Fruit fly (Drosophila melanogaster): ENCODE data around the gene CG7556.

DNA sequence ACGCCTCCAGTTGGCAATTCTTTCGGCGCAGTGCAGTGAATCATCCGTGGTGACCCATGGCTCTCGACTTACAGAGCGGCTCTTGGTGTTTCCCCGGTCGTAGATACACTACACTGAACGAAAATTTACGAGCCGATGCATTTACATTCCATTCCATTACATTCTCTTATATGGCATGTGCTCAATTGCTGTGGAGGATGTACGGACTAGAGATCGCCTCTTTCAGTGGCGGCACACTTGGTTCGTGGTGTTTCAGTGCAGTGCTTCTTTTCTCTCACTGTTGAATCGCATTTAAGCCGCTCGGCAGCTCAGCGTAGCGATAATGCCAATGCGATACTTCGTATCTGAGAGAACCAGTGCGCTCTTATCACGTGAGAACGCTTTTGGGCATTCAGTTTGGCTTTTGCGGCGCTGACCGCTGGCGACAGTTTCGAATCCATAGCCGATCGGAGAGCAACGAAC is 8.0 kb upstream of the CG7556 start, which contains the start of gene Mec2:
- TF ChIP-seq CG5204 (GFP tag; optimal IDR thresholded peaks at IDR 0.05) (no peak), CG14711 (tag; optimal IDR thresholded peaks at IDR 0.05) (peak; percentile 27)

Data from whole organism, adult.